Worm (Caenorhabditis elegans): ENCODE measurements around the gene aldo-1.

Gene aldo-1

DNA sequence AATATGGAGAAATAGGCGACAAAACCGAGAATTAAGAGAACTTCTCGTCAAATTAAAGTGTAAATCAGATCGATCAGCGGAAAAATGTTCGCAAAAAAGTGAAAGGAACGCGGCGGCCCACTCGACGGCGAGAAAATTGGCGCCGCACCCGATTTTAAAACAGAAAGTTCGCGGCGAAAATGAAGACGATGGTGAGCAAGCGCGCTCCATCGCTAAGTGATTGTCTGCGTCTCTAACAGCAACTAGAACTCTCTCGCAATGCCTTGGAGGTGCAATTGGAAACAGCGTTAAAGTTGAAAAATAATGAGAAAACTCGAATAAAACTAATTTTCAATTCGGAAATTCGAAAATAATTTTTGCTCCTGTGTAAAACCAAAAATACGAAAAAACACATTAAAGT lies 34.7 kb downstream of the aldo-1 start (continued):
- TF ChIP-seq nhr-12 (tag; optimal IDR thresholded peaks at IDR 0.05) = no peak
- no peak for TF ChIP-seq ceh-63 (GFP tag; optimal IDR thresholded peaks at IDR 0.05)
- TF ChIP-seq dsc-1 (tag; optimal IDR thresholded peaks at IDR 0.05) = peak; percentile 63
- TF ChIP-seq ztf-4 (tag; optimal IDR thresholded peaks at IDR 0.05) = no peak
- 0 out of 2 replicates have a peak, but pooled peaks have one; percentile 33 for TF ChIP-seq mab-9 (GFP tag; IDR thresholded peaks at IDR 0.05)
- peak; percentile 57 for TF ChIP-seq vab-15 (tag; optimal IDR thresholded peaks at IDR 0.05)
- peak; percentile 50 for TF ChIP-seq lin-13 (GFP tag; optimal IDR thresholded peaks at IDR 0.05)
- TF ChIP-seq snpc-4 (tag; optimal IDR thresholded peaks at IDR 0.05) = no peak
- TF ChIP-seq efl-1 (optimal IDR thresholded peaks at IDR 0.05) = peak; percentile 87 to 89
- TF ChIP-seq efl-1 (GFP tag; optimal IDR thresholded peaks at IDR 0.05 in 1 of 2) = peak; percentile 87 to 98
- TF ChIP-seq dpl-1 (GFP tag; optimal IDR thresholded peaks at IDR 0.05) = peak; percentile 79 to 87 (median 85)
- peak; percentile 62 to 87 (median 70) for TF ChIP-seq ceh-82 (tag; optimal IDR thresholded peaks at IDR 0.05)
- no peak for TF ChIP-seq unc-30 (tag; optimal IDR thresholded peaks at IDR 0.05)
- no peak for TF ChIP-seq ztf-11 (tag; optimal IDR thresholded peaks at IDR 0.05)

DNA sequence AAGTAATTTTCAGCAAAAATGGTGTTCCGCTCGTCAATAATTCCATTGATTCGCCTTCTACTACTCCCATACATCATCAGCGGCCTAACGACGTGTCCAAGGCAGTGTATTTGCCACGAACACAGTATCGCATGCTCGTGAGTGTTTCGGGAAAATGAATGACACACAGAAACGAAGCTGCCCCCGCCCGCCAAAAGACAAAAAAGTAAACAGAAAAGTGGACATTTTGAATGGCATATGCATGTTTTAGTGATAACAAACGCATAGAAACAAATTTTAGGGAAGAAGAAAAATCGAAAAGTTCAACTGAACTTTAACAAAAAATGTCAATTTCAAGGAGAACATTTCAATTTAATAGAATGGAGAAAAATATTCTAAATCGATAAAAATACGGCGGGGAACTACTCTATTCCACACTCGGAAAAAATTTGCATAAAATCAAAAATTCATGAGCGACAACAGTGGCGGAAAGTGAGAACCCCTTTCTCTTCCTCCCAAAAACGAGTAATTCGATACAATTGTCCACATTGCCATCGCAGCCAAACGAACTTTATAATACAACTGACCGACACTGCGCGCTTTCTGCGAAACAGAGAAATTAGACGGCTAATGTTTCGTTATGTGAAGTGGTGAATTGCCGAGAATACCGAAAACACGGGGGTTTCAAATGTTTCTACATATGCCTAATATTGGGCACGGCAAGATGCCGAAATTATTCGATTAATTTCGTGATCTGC lies 36.1 kb downstream of the aldo-1 start:
- TF ChIP-seq unc-98 (GFP tag; IDR thresholded peaks at IDR 0.05) = no peak
- TF ChIP-seq mab-9 (GFP tag; IDR thresholded peaks at IDR 0.05) = no peak
- TF ChIP-seq blmp-1 (tag; optimal IDR thresholded peaks at IDR 0.05) = peak; percentile 41

DNA sequence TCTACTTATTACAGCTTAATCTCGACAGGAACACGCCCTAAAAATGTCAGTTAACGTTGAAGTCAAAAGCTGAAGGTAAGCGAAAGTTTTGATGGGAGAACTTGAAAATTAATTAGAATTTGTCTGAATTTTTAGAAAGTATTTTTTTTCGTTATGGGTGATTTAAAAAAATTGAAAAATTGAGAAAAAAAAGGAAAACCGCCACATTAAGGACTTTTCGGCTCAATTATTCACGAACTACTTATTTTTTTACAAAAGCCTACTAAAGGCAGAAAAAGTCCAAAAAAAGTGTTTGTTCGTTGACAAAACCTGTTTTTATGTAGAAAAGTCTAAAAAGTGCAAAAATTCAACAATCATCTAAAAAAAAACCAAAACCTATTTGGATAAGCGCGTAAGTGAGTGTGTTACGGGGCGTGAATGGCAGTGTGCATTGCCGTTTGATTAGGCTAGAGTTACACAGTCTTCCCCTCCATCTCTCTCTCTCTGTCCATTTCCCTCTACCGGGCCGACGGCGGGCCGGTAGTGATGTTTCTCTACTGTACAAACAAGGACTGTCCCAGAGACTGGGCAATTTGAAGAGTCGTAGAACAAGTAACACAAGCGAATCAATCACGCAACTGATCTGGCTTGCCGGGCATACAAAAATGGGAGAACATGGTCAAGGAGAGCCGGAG lies 37.2 kb downstream of the aldo-1 start, which contains the start of gene lron-13:
Gene lron-13, plus strand, starts transcription at position 15 of the 674 bp plus-strand sequence.
- TF ChIP-seq nhr-90 (tag; optimal IDR thresholded peaks at IDR 0.05; ENCODE audit: poor library complexity) (peak; percentile 0), nhr-12 (tag; optimal IDR thresholded peaks at IDR 0.05) (no peak), lin-35 (GFP tag; optimal IDR thresholded peaks at IDR 0.05) (peak in 1 of 2 experiments; percentile 31), efl-1 (optimal IDR thresholded peaks at IDR 0.05) (no peak), efl-1 (GFP tag; optimal IDR thresholded peaks at IDR 0.05 in 1 of 2) (peak in 1 of 2 experiments; percentile 88), egl-13 (tag; optimal IDR thresholded peaks at IDR 0.05) (no peak)

DNA sequence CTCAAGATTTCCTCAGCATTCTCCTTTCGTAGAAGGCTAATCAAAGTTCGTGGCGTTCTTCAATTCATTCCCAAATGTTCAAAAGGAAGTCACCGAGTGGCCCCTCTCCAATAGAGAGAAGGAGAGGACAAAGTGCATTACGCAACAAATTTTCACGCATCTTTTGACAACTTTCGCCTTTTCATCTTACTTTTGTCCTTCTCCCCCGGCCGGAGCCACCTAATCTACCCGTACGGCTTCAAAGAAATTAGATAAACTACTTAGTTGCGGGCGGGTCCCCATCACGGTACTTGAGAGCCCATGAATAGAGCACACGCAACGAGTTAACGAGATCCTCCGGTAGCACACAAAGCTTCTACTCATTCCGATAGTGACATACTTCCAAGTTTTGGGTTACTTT lies 38.0 kb downstream of the aldo-1 start:
- TF ChIP-seq mef-2 (tag; optimal IDR thresholded peaks at IDR 0.05) (no peak), lin-14 (GFP tag; optimal IDR thresholded peaks at IDR 0.05) (peak; percentile 23), fkh-10 (GFP tag; optimal IDR thresholded peaks at IDR 0.05) (peak; percentile 75), F16B12.6 (tag; optimal IDR thresholded peaks at IDR 0.05) (no peak)

DNA sequence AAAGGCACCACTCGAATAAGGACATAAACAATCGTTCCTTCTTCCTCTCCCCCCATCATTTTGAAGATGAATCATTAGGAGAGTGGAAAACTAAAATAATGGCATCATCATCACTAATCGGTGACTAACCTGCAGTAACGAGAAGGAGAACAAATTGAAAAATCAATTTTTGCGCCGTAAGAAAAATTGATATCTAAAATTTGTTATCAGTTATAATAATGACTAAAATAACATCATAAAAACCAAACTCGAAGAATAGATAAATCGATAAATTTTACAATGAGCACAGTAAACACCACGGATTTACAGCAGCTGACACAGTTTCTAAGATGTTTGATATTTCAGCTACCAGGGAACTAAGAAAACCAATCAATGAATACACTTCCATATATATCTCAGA lies 38.5 kb downstream of the aldo-1 start:
- TF ChIP-seq sup-37 (GFP tag; optimal IDR thresholded peaks at IDR 0.05) = no peak
- no peak for TF ChIP-seq ceh-63 (GFP tag; optimal IDR thresholded peaks at IDR 0.05)
- no peak for TF ChIP-seq ceh-90 (tag; optimal IDR thresholded peaks at IDR 0.05)
- TF ChIP-seq unc-30 (tag; optimal IDR thresholded peaks at IDR 0.05) = no peak
- no peak for TF ChIP-seq nhr-12 (tag; optimal IDR thresholded peaks at IDR 0.05)
- no peak for TF ChIP-seq sptf-1 (tag; optimal IDR thresholded peaks at IDR 0.05)
- no peak for TF ChIP-seq xbp-1 (tag; optimal IDR thresholded peaks at IDR 0.05)

DNA sequence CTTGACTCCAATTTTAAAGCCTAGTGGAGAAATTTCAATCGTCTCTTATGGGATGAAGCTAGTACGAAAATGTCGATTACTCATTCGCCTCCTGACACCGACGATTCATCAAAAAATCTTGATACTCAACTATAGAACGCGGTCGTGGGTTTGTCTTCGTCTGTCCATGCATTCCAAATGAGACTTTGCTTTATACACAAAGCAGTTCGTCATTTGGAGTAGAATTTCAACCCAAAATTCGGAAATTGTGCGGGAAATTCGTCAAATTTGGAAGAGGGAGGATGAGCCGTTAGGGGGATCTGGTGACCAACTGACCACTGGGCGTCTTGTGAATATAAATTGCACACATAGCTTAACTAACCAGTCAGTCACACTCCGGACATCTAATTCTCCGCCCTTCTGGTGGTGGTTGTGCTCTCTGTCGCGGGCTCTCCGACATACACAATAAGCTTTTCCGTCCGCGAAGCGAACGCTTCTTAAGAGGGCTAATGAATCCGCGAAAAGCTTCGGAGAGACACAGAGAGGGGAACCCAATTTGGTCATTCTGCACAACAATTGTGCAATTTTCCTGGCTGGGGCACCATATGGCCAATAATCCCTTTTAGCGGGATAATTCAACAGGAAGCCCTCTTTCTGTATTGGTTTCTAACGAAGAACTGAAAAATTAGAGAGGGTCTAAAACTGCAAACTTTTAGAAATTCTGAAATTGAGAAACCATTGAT lies 39.5 kb downstream of the aldo-1 start:
- TF ChIP-seq ama-1 (optimal IDR thresholded peaks at IDR 0.05) = no peak
- TF ChIP-seq fkh-10 (GFP tag; optimal IDR thresholded peaks at IDR 0.05) = no peak
- no peak for TF ChIP-seq efl-3 (GFP tag; optimal IDR thresholded peaks at IDR 0.05)
- no peak for TF ChIP-seq lir-3 (tag; optimal IDR thresholded peaks at IDR 0.05; ENCODE audit: poor library complexity)
- TF ChIP-seq fkh-4 (tag; optimal IDR thresholded peaks at IDR 0.05; ENCODE audit: borderline replicate concordance) = no peak
- no peak for TF ChIP-seq efl-1 (optimal IDR thresholded peaks at IDR 0.05)
- peak in 1 of 2 experiments; percentile 6 for TF ChIP-seq efl-1 (GFP tag; optimal IDR thresholded peaks at IDR 0.05 in 1 of 2)
- TF ChIP-seq blmp-1 (tag; optimal IDR thresholded peaks at IDR 0.05) = no peak
- no peak for TF ChIP-seq dpl-1 (GFP tag; optimal IDR thresholded peaks at IDR 0.05)
- no peak for TF ChIP-seq zag-1 (tag; optimal IDR thresholded peaks at IDR 0.05)
- no peak for TF ChIP-seq pax-3 (tag; optimal IDR thresholded peaks at IDR 0.05)
- TF ChIP-seq unc-98 (GFP tag; IDR thresholded peaks at IDR 0.05) = no peak
- no peak for TF ChIP-seq hlh-17 (GFP tag; optimal IDR thresholded peaks at IDR 0.05; ENCODE audit: borderline replicate concordance)
- TF ChIP-seq alr-1 (tag; optimal IDR thresholded peaks at IDR 0.05; ENCODE audit: borderline replicate concordance) = peak; percentile 11
- no peak for TF ChIP-seq nhr-12 (tag; optimal IDR thresholded peaks at IDR 0.05)
- TF ChIP-seq egl-13 (tag; optimal IDR thresholded peaks at IDR 0.05) = no peak
- TF ChIP-seq irx-1 (tag; optimal IDR thresholded peaks at IDR 0.05) = no peak
- TF ChIP-seq lin-39 (tag; optimal IDR thresholded peaks at IDR 0.05) = no peak
